Worm (Caenorhabditis elegans) whole organism, L4 larva: ENCODE measurements around the gene nhr-12.

Experiments
- ceh-82 ChIP-seq: sonication (generic microtip); optimal IDR thresholded peaks from 2 replicates; lab custom pipeline; 2017; ENCODE audit warnings: missing biosample characterization, missing genetic modification characterization
- duxl-1 ChIP-seq: sonication (generic microtip); optimal IDR thresholded peaks from 2 replicates; lab custom pipeline; 2016; ENCODE audit warnings: mild to moderate bottlenecking, missing genetic modification characterization, moderate library complexity, missing compliant biosample characterization; ENCODE audit not compliant: poor library complexity
- nhr-77 ChIP-seq: fragments of 150-350 bp; optimal IDR thresholded peaks from 2 replicates; lab custom pipeline; 2014; ENCODE audit warnings: missing biosample characterization, missing genetic modification characterization

- TF ChIP-seq duxl-1 (tag; lab: Kevin White, UChicago) (no peak), nhr-77 (tag; lab: Kevin White, UChicago) (no peak), ceh-82 (tag; lab: Kevin White, UChicago) (no peak)
These were observed 40.5 kb downstream of the nhr-12 start, which contains the start of gene T06E8.8 for ce11 chrV:10043234-10043796.
